Worm (Caenorhabditis elegans) whole organism, L2 larva: Measurements from ENCODE around the gene T08D10.3.

Experiments
- F13H6.1 ChIP-seq: sonication (generic microtip); optimal IDR thresholded peaks from 2 replicates; lab custom pipeline; 2016; ENCODE audit warnings: missing genetic modification characterization, missing compliant biosample characterization
- R02D3.7 ChIP-seq: fragments of 150-350 bp; optimal IDR thresholded peaks from 2 replicates; lab custom pipeline; 2014; ENCODE audit warnings: missing biosample characterization, missing genetic modification characterization
- Y55F3AM.14 ChIP-seq: fragments of 200-800 bp; sonication (Bioruptor generic); optimal IDR thresholded peaks from 2 replicates; lab custom pipeline; 2018; ENCODE audit warnings: mild to moderate bottlenecking, missing genetic modification characterization, missing compliant biosample characterization
- ZK546.5 ChIP-seq: sonication (generic microtip); optimal IDR thresholded peaks from 2 replicates; lab custom pipeline; 2017; ENCODE audit warnings: missing biosample characterization, missing genetic modification characterization
- alr-1 ChIP-seq: fragments of 150-350 bp; optimal IDR thresholded peaks from 2 replicates; lab custom pipeline; 2014; ENCODE audit warnings: missing biosample characterization, missing genetic modification characterization
- blmp-1 ChIP-seq: sonication (generic microtip); optimal IDR thresholded peaks from 2 replicates; lab custom pipeline; 2017; ENCODE audit warnings: missing genetic modification characterization, mild to moderate bottlenecking, missing compliant biosample characterization, antibody characterized with exemption, moderate library complexity; ENCODE audit not compliant: insufficient read depth
- ceh-82 ChIP-seq: fragments of 150-350 bp; optimal IDR thresholded peaks from 2 replicates; lab custom pipeline; 2014; ENCODE audit warnings: missing biosample characterization, missing genetic modification characterization
- crh-2 ChIP-seq: sonication (generic microtip); optimal IDR thresholded peaks from 2 replicates; lab custom pipeline; 2017; ENCODE audit warnings: missing biosample characterization, missing genetic modification characterization
- dmd-4 ChIP-seq: sonication (generic microtip); optimal IDR thresholded peaks from 2 replicates; lab custom pipeline; 2017; ENCODE audit warnings: missing biosample characterization, missing genetic modification characterization
- egl-27 ChIP-seq: sonication (generic microtip); optimal IDR thresholded peaks from 3 replicates; lab custom pipeline; 2017; ENCODE audit warnings: missing biosample characterization, missing genetic modification reagents, missing genetic modification characterization
- elt-1 ChIP-seq: fragments of 150-350 bp; optimal IDR thresholded peaks from 2 replicates; lab custom pipeline; 2014; ENCODE audit warnings: missing biosample characterization, missing genetic modification characterization
- elt-3 ChIP-seq: sonication (generic microtip); optimal IDR thresholded peaks from 2 replicates; lab custom pipeline; 2017; ENCODE audit warnings: missing biosample characterization, missing genetic modification characterization
- fos-1 ChIP-seq: fragments of 150-350 bp; optimal IDR thresholded peaks from 2 replicates; lab custom pipeline; 2014; ENCODE audit warnings: missing biosample characterization, missing genetic modification characterization
- gmeb-1 ChIP-seq: fragments of 150-350 bp; optimal IDR thresholded peaks from 2 replicates; lab custom pipeline; 2014; ENCODE audit warnings: missing biosample characterization, missing genetic modification characterization
- lin-11 ChIP-seq: fragments of 150-350 bp; sonication (generic microtip); optimal IDR thresholded peaks from 2 replicates; lab custom pipeline; 2014; ENCODE audit warnings: missing biosample characterization, missing genetic modification characterization, inconsistent platforms, mixed read lengths
- lin-13 ChIP-seq: fragments of 150-350 bp; optimal IDR thresholded peaks from 2 replicates; lab custom pipeline; 2014; ENCODE audit warnings: missing biosample characterization, missing genetic modification reagents, missing genetic modification characterization
- lin-39 ChIP-seq: fragments of 150-350 bp; optimal IDR thresholded peaks from 2 replicates; lab custom pipeline; 2014; ENCODE audit warnings: missing biosample characterization, missing genetic modification reagents, missing genetic modification characterization
- lsy-2 ChIP-seq, 2 experiments: fragments of 150-350 bp in 1 of 2; sonication (generic microtip) in 1 of 2; optimal IDR thresholded peaks; 2 replicates each; lab custom pipeline; 2014 to 2017; ENCODE audit warnings: missing biosample characterization in 2 of 2, missing genetic modification characterization in 2 of 2
- mab-5 ChIP-seq: fragments of 150-350 bp; optimal IDR thresholded peaks from 2 replicates; lab custom pipeline; 2014; ENCODE audit warnings: missing biosample characterization, missing genetic modification characterization
- mbf-1 ChIP-seq: sonication (generic microtip); optimal IDR thresholded peaks from 2 replicates; lab custom pipeline; 2017; ENCODE audit warnings: missing biosample characterization, missing genetic modification characterization
- mdl-1 ChIP-seq, 2 experiments: fragments of 150-350 bp in 1 of 2; sonication (generic microtip) in 1 of 2; optimal IDR thresholded peaks; 2 replicates each; lab custom pipeline; 2017; ENCODE audit warnings: missing biosample characterization in 2 of 2, missing genetic modification characterization in 2 of 2
- nhr-10 ChIP-seq: sonication (generic microtip); optimal IDR thresholded peaks from 2 replicates; lab custom pipeline; 2017; ENCODE audit warnings: missing biosample characterization, missing genetic modification characterization
- nhr-11 ChIP-seq: fragments of 150-350 bp; optimal IDR thresholded peaks from 2 replicates; lab custom pipeline; 2014; ENCODE audit warnings: missing biosample characterization, missing genetic modification characterization
- nhr-12 ChIP-seq: fragments of 150-350 bp; optimal IDR thresholded peaks from 2 replicates; lab custom pipeline; 2014; ENCODE audit warnings: missing biosample characterization, missing genetic modification characterization
- nhr-129 ChIP-seq: fragments of 150-350 bp; optimal IDR thresholded peaks from 2 replicates; lab custom pipeline; 2014; ENCODE audit warnings: missing biosample characterization, missing genetic modification characterization
- nhr-21 ChIP-seq: fragments of 150-350 bp; optimal IDR thresholded peaks from 2 replicates; lab custom pipeline; 2014; ENCODE audit warnings: missing biosample characterization, missing genetic modification characterization
- nhr-23 ChIP-seq: fragments of 150-350 bp; optimal IDR thresholded peaks from 2 replicates; lab custom pipeline; 2014; ENCODE audit warnings: missing biosample characterization, missing genetic modification reagents, missing genetic modification characterization
- nhr-237 ChIP-seq: fragments of 150-350 bp; optimal IDR thresholded peaks from 2 replicates; lab custom pipeline; 2014; ENCODE audit warnings: missing biosample characterization, missing genetic modification characterization
- nhr-25 ChIP-seq: fragments of 150-350 bp; sonication (generic microtip); optimal IDR thresholded peaks from 3 replicates; lab custom pipeline; 2014; ENCODE audit warnings: missing biosample characterization, missing genetic modification characterization
- nhr-77 ChIP-seq: fragments of 150-350 bp; optimal IDR thresholded peaks from 2 replicates; lab custom pipeline; 2014; ENCODE audit warnings: missing biosample characterization, missing genetic modification characterization
- peb-1 ChIP-seq: fragments of 150-350 bp; optimal IDR thresholded peaks from 2 replicates; lab custom pipeline; 2014; ENCODE audit warnings: missing biosample characterization, missing genetic modification characterization
- sem-4 ChIP-seq: fragments of 150-350 bp; optimal IDR thresholded peaks from 2 replicates; lab custom pipeline; 2014; ENCODE audit warnings: missing biosample characterization, missing genetic modification reagents, missing genetic modification characterization
- skn-1 ChIP-seq: sonication (generic microtip); optimal IDR thresholded peaks from 2 replicates; lab custom pipeline; 2017; ENCODE audit warnings: missing biosample characterization, missing genetic modification characterization
- sma-3 ChIP-seq: sonication (generic microtip); optimal IDR thresholded peaks from 2 replicates; lab custom pipeline; 2016; ENCODE audit warnings: missing genetic modification reagents, missing genetic modification characterization, missing compliant biosample characterization
- sma-9 ChIP-seq, 2 experiments: fragments of 150-350 bp in 1 of 2; sonication (generic microtip) in 1 of 2; optimal IDR thresholded peaks; 2 replicates each; lab custom pipeline; 2014 to 2016; ENCODE audit warnings: missing genetic modification characterization in 2 of 2, mild to moderate bottlenecking in 1 of 2, missing biosample characterization in 1 of 2, missing compliant biosample characterization in 1 of 2, missing genetic modification reagents in 1 of 2, moderate library complexity in 1 of 2
- snpc-4 ChIP-seq: fragments of 150-350 bp; optimal IDR thresholded peaks from 2 replicates; lab custom pipeline; 2014; ENCODE audit warnings: missing biosample characterization, missing genetic modification characterization
- unc-39 ChIP-seq: fragments of 150-350 bp; optimal IDR thresholded peaks from 2 replicates; lab custom pipeline; 2014; ENCODE audit warnings: missing biosample characterization, missing genetic modification characterization
- unc-55 ChIP-seq: fragments of 150-350 bp; sonication (generic microtip); optimal IDR thresholded peaks from 3 replicates; lab custom pipeline; 2014; ENCODE audit warnings: missing biosample characterization, missing genetic modification reagents, missing genetic modification characterization
- unc-62 ChIP-seq: fragments of 150-350 bp; optimal IDR thresholded peaks from 2 replicates; lab custom pipeline; 2014; ENCODE audit warnings: missing biosample characterization, missing genetic modification reagents, missing genetic modification characterization
- zag-1 ChIP-seq: fragments of 150-350 bp; optimal IDR thresholded peaks from 2 replicates; lab custom pipeline; 2014; ENCODE audit warnings: missing biosample characterization, missing genetic modification characterization
- ztf-1 ChIP-seq: fragments of 200-800 bp; sonication (Bioruptor generic); conservative IDR thresholded peaks from 2 replicates; pipeline ENCODE4 v1.3.6; 2022; ENCODE audit warnings: missing genetic modification characterization, missing compliant biosample characterization
- ztf-11 ChIP-seq: sonication (generic microtip); optimal IDR thresholded peaks from 2 replicates; lab custom pipeline; 2017; ENCODE audit warnings: missing biosample characterization, missing genetic modification characterization
- ztf-4 ChIP-seq: fragments of 150-350 bp; optimal IDR thresholded peaks from 2 replicates; lab custom pipeline; 2014; ENCODE audit warnings: missing biosample characterization, missing genetic modification characterization

The T08D10.3 gene

ce11 chrX:11938826-11939225 lies 16.4 kb upstream of the T08D10.3 start, which contains the start of gene F55G7.5:
Gene F55G7.5, minus strand, starts transcription at chrX:11938926.
- no peak for TF ChIP-seq ZK546.5 (tag; lab: Kevin White, UChicago)
- no peak for TF ChIP-seq lin-11
- no peak for TF ChIP-seq ztf-1 (GFP tag; lab: Robert Waterston, UW)
- no peak for TF ChIP-seq mab-5
- no peak for TF ChIP-seq egl-27
- no peak for TF ChIP-seq nhr-23 (tag; lab: Kevin White, UChicago)
- no peak for TF ChIP-seq fos-1 (tag; lab: Kevin White, UChicago)
- TF ChIP-seq ztf-4 (tag; lab: Kevin White, UChicago): no peak
- no peak for TF ChIP-seq blmp-1 (tag; lab: Kevin White, UChicago)
- no peak for TF ChIP-seq ztf-11 (tag; lab: Kevin White, UChicago)
- TF ChIP-seq lin-39 (tag; lab: Kevin White, UChicago): no peak
- TF ChIP-seq elt-1 (tag; lab: Kevin White, UChicago): no peak
- TF ChIP-seq peb-1 (tag; lab: Kevin White, UChicago): no peak
- no peak for TF ChIP-seq alr-1
- TF ChIP-seq F13H6.1: no peak
- no peak for TF ChIP-seq snpc-4 (tag; lab: Kevin White, UChicago)
- TF ChIP-seq R02D3.7 (tag; lab: Kevin White, UChicago): no peak
- TF ChIP-seq nhr-11 (tag; lab: Kevin White, UChicago): no peak
- TF ChIP-seq gmeb-1 (tag; lab: Kevin White, UChicago): no peak

DNA sequence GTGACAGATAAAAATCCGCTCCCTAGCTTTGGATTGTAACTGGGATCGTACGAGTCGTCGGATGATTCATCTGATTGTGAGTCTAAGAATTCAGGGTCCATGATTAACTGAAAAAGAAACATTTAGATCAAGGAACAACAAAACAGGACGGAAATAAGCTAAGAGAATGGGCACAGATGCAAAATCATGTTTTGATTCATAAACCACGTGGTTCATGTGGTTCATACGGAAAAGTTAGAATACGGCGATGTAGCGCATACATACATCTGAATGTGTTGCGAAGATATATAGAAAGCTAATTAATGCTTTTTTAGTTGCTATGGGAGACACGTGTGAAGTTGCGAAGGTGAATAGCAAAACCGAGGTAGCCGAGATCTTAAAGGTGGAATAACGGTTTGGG lies 13.3 kb upstream of the T08D10.3 start, which contains the start of gene F55G7.3:
Gene F55G7.3, minus strand, starts transcription at position 101 of the 400 bp plus-strand sequence.
- TF ChIP-seq lin-13 (GFP tag; lab: Kevin White, UChicago) (no peak), egl-27 (no peak), lsy-2 (tag; optimal IDR thresholded peaks at IDR 0.05; lab: Kevin White, UChicago) (no peak), dmd-4 (tag; lab: Kevin White, UChicago) (no peak), nhr-11 (tag; lab: Kevin White, UChicago) (no peak), mdl-1 (tag; optimal IDR thresholded peaks at IDR 0.05; lab: Kevin White, UChicago) (no peak), unc-62 (GFP tag; lab: Kevin White, UChicago) (no peak), skn-1 (tag; lab: Kevin White, UChicago) (no peak), nhr-25 (tag; lab: Kevin White, UChicago) (no peak), sem-4 (tag; lab: Kevin White, UChicago) (no peak), F13H6.1 (no peak), ztf-1 (GFP tag; lab: Robert Waterston, UW) (no peak), crh-2 (tag; lab: Kevin White, UChicago) (no peak), unc-55 (GFP tag; lab: Kevin White, UChicago) (no peak)

ce11 chrX:11946788-11947463 lies 8.3 kb upstream of the T08D10.3 start, which contains the start of gene nfya-1:
Gene nfya-1, minus strand, starts transcription at chrX:11946838.
- TF ChIP-seq ZK546.5 (tag; lab: Kevin White, UChicago) (no peak), snpc-4 (tag; lab: Kevin White, UChicago) (no peak), crh-2 (tag; lab: Kevin White, UChicago) (peak; percentile 78), mbf-1 (tag; lab: Kevin White, UChicago) (no peak), fos-1 (tag; lab: Kevin White, UChicago) (peak; percentile 18), nhr-12 (tag; lab: Kevin White, UChicago) (no peak), unc-62 (GFP tag; lab: Kevin White, UChicago) (no peak), peb-1 (tag; lab: Kevin White, UChicago) (no peak), blmp-1 (tag; lab: Kevin White, UChicago) (no peak), nhr-10 (no peak), sma-9 (GFP tag; optimal IDR thresholded peaks at IDR 0.05; lab: Kevin White, UChicago) (peak; percentile 53), sma-9 (tag; optimal IDR thresholded peaks at IDR 0.05; lab: Kevin White, UChicago) (no peak), sma-3 (GFP tag; lab: Kevin White, UChicago) (peak; percentile 25), ztf-4 (tag; lab: Kevin White, UChicago) (no peak), lsy-2 (tag; optimal IDR thresholded peaks at IDR 0.05; lab: Kevin White, UChicago) (peak in 1 of 2 experiments; percentile 66), mdl-1 (tag; optimal IDR thresholded peaks at IDR 0.05; lab: Kevin White, UChicago) (no peak), F13H6.1 (peak; percentile 72), ztf-1 (GFP tag; lab: Robert Waterston, UW) (no peak), unc-39 (tag; lab: Kevin White, UChicago) (no peak), lin-13 (GFP tag; lab: Kevin White, UChicago) (peak; percentile 58), lin-39 (tag; lab: Kevin White, UChicago) (no peak), nhr-77 (tag; lab: Kevin White, UChicago) (no peak), nhr-129 (tag; lab: Kevin White, UChicago) (peak; percentile 88), gmeb-1 (tag; lab: Kevin White, UChicago) (peak; percentile 15), skn-1 (tag; lab: Kevin White, UChicago) (no peak), nhr-25 (tag; lab: Kevin White, UChicago) (peak; percentile 34), elt-1 (tag; lab: Kevin White, UChicago) (no peak), dmd-4 (tag; lab: Kevin White, UChicago) (no peak), R02D3.7 (tag; lab: Kevin White, UChicago) (no peak), lin-11 (peak; percentile 61), elt-3 (tag; lab: Kevin White, UChicago) (no peak), Y55F3AM.14 (GFP tag; lab: Kevin White, UChicago) (no peak), ceh-82 (tag; lab: Kevin White, UChicago) (no peak), nhr-23 (tag; lab: Kevin White, UChicago) (no peak), nhr-237 (tag; lab: Kevin White, UChicago) (no peak), zag-1 (tag; lab: Kevin White, UChicago) (no peak), nhr-21 (tag; lab: Kevin White, UChicago) (peak; percentile 25), nhr-11 (tag; lab: Kevin White, UChicago) (no peak), sem-4 (tag; lab: Kevin White, UChicago) (no peak), alr-1 (no peak)
